Worm (Caenorhabditis elegans): ENCODE measurements around the gene pals-20.
A peak's percentile ranks its signal among the peaks of the same experiment; 100 is the strongest.
"Not testable (repeated sequence)": the region's sequence is repeated elsewhere in the genome, so short reads cannot be mapped to it uniquely, and the experiment has no call there.

The pals-20 gene

DNA sequence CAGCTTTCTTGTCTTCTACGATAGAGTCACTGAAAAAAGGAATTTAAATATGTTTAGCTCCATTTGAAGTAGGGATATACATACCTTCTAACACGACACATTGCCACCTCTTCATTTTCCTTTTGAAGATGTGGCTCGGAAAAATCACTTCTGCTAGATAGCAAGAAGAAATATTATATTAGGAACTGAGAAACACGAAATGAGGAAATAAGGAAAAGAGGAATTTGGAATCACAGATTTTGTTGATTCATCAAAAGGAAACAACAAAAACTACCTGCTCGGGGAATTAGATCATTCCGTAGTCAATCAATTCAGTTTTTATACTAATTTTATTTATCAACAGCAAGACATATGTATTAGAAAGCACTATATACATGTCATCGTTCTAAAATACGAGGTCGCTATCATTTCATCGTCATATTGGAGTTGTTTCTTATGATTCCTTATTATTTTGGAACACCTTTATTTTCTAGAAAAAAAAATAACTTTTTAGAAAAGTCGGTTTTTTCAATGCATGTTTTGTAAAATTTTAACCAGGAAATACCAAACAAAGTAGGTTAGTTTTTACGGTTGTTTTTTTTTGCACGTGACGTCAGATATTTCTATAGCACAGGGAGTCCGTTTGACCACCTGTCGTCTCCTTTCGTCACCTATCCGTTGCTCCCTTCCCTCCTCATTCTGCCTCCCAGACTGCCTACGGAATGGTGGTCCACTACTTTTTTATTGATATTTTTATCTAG is 7.4 kb downstream of the pals-20 start, which contains the start of the genes pals-21 and Y82E9BR.6:
Gene pals-21 (minus strand): TSS at position 101 of the 740 bp plus-strand sequence.
Gene Y82E9BR.6 (plus strand): TSS at position 690 of the 740 bp plus-strand sequence.
- TF ChIP-seq dpl-1 (GFP tag; optimal IDR thresholded peaks at IDR 0.05) (no peak), efl-1 (optimal IDR thresholded peaks at IDR 0.05) (no peak), efl-1 (GFP tag; optimal IDR thresholded peaks at IDR 0.05 in 1 of 2) (peak in 1 of 2 experiments; percentile 52)

DNA sequence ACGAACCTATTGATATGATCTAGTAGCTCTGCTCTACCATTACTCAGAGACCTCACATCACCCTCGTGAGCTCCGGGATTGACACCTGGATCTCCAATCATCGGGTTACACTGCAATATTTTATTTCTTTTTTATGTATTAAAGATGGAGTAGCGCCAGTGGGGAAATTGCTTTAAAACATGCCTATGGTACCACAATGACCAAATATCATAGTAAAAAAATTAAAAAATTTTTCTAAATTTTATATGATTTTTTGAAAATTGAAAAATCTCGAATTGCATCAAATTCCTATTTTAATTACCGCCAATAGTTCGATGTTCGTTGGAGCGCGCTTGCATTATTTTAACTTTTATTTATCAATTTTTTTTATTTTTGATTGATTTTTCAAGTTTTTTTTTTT is 10.2 kb downstream of the pals-20 start, which contains the start of gene pals-40:
Gene pals-40 (minus strand): TSS at position 101 of the 400 bp plus-strand sequence.
- TF ChIP-seq lin-39, nhr-47, fkh-8 (tag; optimal IDR thresholded peaks at IDR 0.05): not testable (repeated sequence)

DNA sequence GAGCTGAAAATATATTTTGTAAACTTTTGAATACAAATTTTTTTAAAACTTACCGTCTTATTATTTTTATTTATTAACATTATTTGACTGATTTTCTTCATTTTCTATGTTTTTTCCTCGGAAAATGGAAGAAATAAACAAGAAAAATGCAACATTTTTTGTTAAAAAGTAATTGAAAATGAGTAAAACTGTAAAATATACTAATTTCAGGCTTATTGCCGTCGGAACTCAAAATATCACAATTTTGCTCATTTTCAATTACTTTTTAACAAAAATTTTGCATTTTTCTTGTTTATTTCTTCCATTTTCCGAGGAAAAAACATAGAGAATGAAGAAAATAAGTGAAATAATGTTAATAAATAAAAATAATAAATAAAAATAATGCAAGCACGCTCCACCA is 12.6 kb downstream of the pals-20 start, which contains the start of gene Y82E9BR.10:
Gene Y82E9BR.10 (minus strand): TSS at position 101 of the 400 bp plus-strand sequence.
- TF ChIP-seq hlh-17 (GFP tag; optimal IDR thresholded peaks at IDR 0.05; ENCODE audit: borderline replicate concordance); lsy-2 (tag; optimal IDR thresholded peaks at IDR 0.05); aha-1 (tag; optimal IDR thresholded peaks at IDR 0.05): not testable (repeated sequence)

DNA sequence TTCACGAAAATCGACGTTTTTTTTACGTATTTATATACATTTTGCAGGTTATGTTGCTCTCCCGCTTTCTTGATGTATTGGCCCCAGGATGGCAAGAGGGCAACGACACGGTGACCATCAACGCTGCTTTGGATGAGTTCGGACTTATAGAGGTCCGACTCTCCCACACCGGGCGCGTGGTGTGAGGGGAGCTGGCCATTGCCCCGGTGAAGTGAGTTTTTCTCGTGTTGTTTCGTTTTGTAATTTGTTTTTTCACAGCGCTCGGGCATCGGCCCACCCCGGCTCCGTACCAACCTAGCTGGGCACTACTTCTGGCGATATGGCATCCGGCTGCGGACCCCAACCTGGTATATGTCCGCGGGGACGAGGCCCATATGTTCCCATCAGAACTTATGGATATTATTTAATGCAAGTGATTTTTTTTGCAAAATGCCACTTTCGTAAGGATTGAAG is 13.7 kb downstream of the pals-20 start, which contains the start of gene Y82E9BR.20:
Gene Y82E9BR.20 (plus strand): TSS at position 51 of the 453 bp plus-strand sequence.
- TF ChIP-seq Y116A8C.19 (tag; optimal IDR thresholded peaks at IDR 0.05; ENCODE audit: borderline replicate concordance) (no peak), efl-1 (optimal IDR thresholded peaks at IDR 0.05) (no peak), efl-1 (GFP tag; optimal IDR thresholded peaks at IDR 0.05 in 1 of 2) (peak in 1 of 2 experiments; percentile 13)

DNA sequence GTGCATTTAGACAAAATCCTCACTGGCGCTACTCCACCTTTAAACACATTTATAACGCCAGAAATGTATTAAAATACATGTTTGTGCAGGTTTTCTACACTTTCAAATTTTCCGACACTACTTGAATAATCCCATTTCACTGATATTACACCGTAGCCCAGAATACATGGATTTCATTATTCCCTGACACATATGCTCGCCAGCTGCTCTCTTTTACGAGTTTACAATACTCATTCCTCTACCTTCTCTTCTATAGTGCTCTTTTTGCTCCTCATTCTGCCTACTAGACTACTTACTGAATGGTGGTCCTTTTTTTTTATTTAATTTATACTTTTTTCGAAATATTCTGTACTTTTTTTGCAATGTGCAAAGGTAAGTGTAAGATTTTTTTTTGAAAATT is 15.6 kb downstream of the pals-20 start:
- TF ChIP-seq dsc-1 (tag; optimal IDR thresholded peaks at IDR 0.05), result no peak

DNA sequence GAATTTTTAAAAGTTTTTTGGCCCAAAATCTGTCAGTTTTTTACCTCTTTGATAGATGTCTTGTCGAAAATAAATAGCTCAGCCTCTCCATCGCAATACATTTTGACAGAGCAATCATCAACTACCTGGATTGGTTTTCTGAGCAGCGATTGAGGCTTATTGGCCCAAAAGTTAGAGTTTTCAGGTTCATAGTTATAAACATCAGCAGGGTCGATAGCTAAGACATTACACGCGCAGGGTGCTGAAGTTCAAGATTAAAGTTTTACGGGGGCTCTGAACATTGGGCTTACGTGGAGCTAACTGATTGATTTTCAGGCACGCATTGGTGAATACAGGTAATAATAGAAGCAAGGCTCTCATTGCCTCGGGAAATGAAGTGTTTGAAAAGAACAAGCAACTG is 28.5 kb downstream of the pals-20 start, which contains the start of gene Y82E9BR.9:
Gene Y82E9BR.9 (minus strand): TSS at position 101 of the 400 bp plus-strand sequence.
- TF ChIP-seq grh-1 (GFP tag; IDR thresholded peaks at IDR 0.05) (no peak), pag-3 (tag; optimal IDR thresholded peaks at IDR 0.05; ENCODE audit: borderline replicate concordance, insufficient read depth) (no peak), elt-2 (tag; optimal IDR thresholded peaks at IDR 0.05) (no peak), lsy-2 (tag; optimal IDR thresholded peaks at IDR 0.05) (no peak), snpc-4 (tag; optimal IDR thresholded peaks at IDR 0.05) (no peak), irx-1 (tag; optimal IDR thresholded peaks at IDR 0.05) (no peak), fkh-10 (GFP tag; optimal IDR thresholded peaks at IDR 0.05) (no peak), ceh-63 (GFP tag; optimal IDR thresholded peaks at IDR 0.05) (no peak), egl-27 (tag; optimal IDR thresholded peaks at IDR 0.05) (no peak), nhr-20 (tag; optimal IDR thresholded peaks at IDR 0.05) (no peak), nhr-85 (tag) (no peak), nhr-11 (tag; optimal IDR thresholded peaks at IDR 0.05) (no peak), nhr-47 (tag; optimal IDR thresholded peaks at IDR 0.05) (no peak), hlh-4 (tag; optimal IDR thresholded peaks at IDR 0.05) (no peak), unc-62 (GFP tag; optimal IDR thresholded peaks at IDR 0.05) (no peak), ama-1 (optimal IDR thresholded peaks at IDR 0.05) (no peak), fkh-4 (tag; optimal IDR thresholded peaks at IDR 0.05; ENCODE audit: borderline replicate concordance) (no peak)

DNA sequence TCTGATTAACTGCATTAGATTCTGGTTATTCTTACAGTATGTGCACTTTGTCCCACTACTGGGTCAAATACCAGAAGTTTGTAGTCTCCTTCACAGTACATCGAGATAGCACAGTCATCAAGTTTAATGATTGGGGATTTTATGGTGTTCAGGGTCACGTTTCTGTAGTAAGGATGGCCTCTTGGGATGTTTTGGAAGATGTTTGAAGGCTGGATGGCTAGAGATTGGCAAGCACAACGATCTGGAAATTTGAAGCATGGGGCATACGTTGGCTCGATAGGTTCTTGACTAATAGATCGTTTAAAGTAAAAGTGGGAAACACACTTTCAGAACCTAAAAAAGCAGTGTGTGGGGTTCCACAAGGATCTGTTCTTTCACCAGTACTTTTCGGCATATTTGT is 30.2 kb downstream of the pals-20 start, which contains the start of gene Y82E9BR.8:
Gene Y82E9BR.8 (minus strand): TSS at position 101 of the 400 bp plus-strand sequence.
- not testable (repeated sequence) for TF ChIP-seq aha-1 (tag; optimal IDR thresholded peaks at IDR 0.05); lin-13 (GFP tag; optimal IDR thresholded peaks at IDR 0.05); nhr-28 (tag; optimal IDR thresholded peaks at IDR 0.05)

All from whole organism, L1 larva.